Worm (Caenorhabditis elegans): ENCODE data around the gene sup-9.

Gene sup-9

ce11 chrII:2638062-2638461, 48.8 kb downstream of the sup-9 start, which contains the start of gene F22E5.9:
Gene F22E5.9, plus strand, starts transcription at chrII:2638388.
- TF ChIP-seq aly-1 (tag; optimal IDR thresholded peaks at IDR 0.05) (no peak), ets-7 (tag; optimal IDR thresholded peaks at IDR 0.05) (no peak), ceh-36 (tag; optimal IDR thresholded peaks at IDR 0.05) (no peak), tra-4 (tag; optimal IDR thresholded peaks at IDR 0.05) (no peak), hmg-4 (GFP tag; optimal IDR thresholded peaks at IDR 0.05) (no peak), flt-1 (GFP tag; IDR thresholded peaks at IDR 0.05) (no peak), ama-1 (optimal IDR thresholded peaks at IDR 0.05) (no peak), hmbx-1 (tag; optimal IDR thresholded peaks at IDR 0.05) (no peak), hnd-1 (tag; optimal IDR thresholded peaks at IDR 0.05) (no peak), ceh-13 (GFP tag; optimal IDR thresholded peaks at IDR 0.05) (no peak), tbx-37 (GFP tag; conservative IDR thresholded peaks at IDR 0.05) (no peak), B0310.2 (tag; optimal IDR thresholded peaks at IDR 0.05) (no peak), tbx-11 (GFP tag; IDR thresholded peaks at IDR 0.05) (no peak)

ce11 chrII:2637359-2637758, 49.5 kb downstream of the sup-9 start, which contains the start of gene F22E5.21:
Gene F22E5.21, minus strand, starts transcription at chrII:2637459.
- TF ChIP-seq ceh-13 (GFP tag; optimal IDR thresholded peaks at IDR 0.05), result no peak
- TF ChIP-seq hnd-1 (tag; optimal IDR thresholded peaks at IDR 0.05), result no peak
- TF ChIP-seq ets-7 (tag; optimal IDR thresholded peaks at IDR 0.05), result no peak
- TF ChIP-seq aly-1 (tag; optimal IDR thresholded peaks at IDR 0.05), result no peak
- no peak for TF ChIP-seq scrt-1 (GFP tag; IDR thresholded peaks at IDR 0.05)
- no peak for TF ChIP-seq tra-4 (tag; optimal IDR thresholded peaks at IDR 0.05)
- TF ChIP-seq sea-1 (GFP tag; conservative IDR thresholded peaks at IDR 0.05), result no peak
- no peak for TF ChIP-seq ama-1 (optimal IDR thresholded peaks at IDR 0.05)
- TF ChIP-seq tbx-11 (GFP tag; IDR thresholded peaks at IDR 0.05), result no peak
- TF ChIP-seq pes-1 (GFP tag; IDR thresholded peaks at IDR 0.05), result no peak
- TF ChIP-seq ceh-36 (tag; optimal IDR thresholded peaks at IDR 0.05), result no peak
- no peak for TF ChIP-seq B0310.2 (tag; optimal IDR thresholded peaks at IDR 0.05)
- no peak for TF ChIP-seq hmbx-1 (tag; optimal IDR thresholded peaks at IDR 0.05)
- no peak for TF ChIP-seq flt-1 (GFP tag; IDR thresholded peaks at IDR 0.05)
- no peak for TF ChIP-seq tbx-37 (GFP tag; conservative IDR thresholded peaks at IDR 0.05)
